Worm (Caenorhabditis elegans): Measurements from ENCODE around the gene F35E8.6.

F35E8.6 gene

DNA sequence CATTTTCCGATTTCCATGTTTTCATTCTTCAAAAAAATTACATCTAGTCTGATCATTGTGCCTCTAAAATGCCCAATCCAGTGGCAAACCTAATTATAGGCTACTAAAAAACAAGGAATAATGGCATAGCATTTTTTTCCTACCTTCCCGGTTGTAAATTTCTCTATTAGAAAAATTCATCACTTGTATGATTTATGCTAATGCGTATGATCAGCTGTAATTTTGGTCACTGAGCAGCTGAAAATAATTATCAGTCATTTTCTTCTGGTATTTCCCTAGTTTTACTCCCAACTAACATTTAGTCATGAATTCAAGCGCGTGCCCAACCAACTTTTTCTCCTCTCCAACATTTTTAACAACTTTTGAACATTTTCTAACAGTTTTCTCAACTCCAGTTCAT is 43.5 kb downstream of the F35E8.6 start, which contains the start of gene srh-186:
TSS of gene srh-186 (plus strand) at position 301 of the 400 bp plus-strand sequence.
- TF ChIP-seq ztf-1 (GFP tag; conservative IDR thresholded peaks at IDR 0.05) (no peak), sma-9 (GFP tag; optimal IDR thresholded peaks at IDR 0.05) (no peak), sma-9 (tag; optimal IDR thresholded peaks at IDR 0.05) (no peak), sma-3 (GFP tag; optimal IDR thresholded peaks at IDR 0.05) (no peak), ceh-16 (tag; optimal IDR thresholded peaks at IDR 0.05) (no peak), Y55F3AM.14 (GFP tag; optimal IDR thresholded peaks at IDR 0.05) (no peak), mdl-1 (tag; optimal IDR thresholded peaks at IDR 0.05) (no peak), nhr-25 (tag; optimal IDR thresholded peaks at IDR 0.05) (no peak), ZK546.5 (tag; optimal IDR thresholded peaks at IDR 0.05) (no peak), nhr-23 (tag; optimal IDR thresholded peaks at IDR 0.05) (no peak), snpc-4 (tag; optimal IDR thresholded peaks at IDR 0.05) (no peak)

DNA sequence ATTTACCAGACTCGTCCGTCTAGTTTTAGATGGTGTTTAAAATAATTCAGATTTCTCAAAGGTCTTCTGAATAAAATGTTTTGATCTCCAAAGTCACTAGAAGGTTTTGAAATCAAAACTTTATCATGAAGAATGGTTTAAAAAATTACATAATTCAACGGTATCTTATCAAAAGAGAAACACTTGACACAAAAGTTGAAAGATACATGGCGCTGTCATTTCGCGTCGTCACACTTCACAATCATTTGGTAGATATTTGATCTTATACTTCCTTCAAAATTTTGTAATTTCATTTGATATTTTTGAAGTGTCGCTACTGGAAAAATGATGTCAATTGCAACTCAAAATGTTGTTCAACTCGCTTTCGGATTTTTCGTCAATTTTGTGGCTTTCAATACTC is 45.1 kb downstream of the F35E8.6 start, which contains the start of gene F36G9.3:
TSS of gene F36G9.3 (plus strand) at position 301 of the 400 bp plus-strand sequence.
- TF ChIP-seq elt-1 (tag; optimal IDR thresholded peaks at IDR 0.05), result no peak
- TF ChIP-seq unc-62 (GFP tag; optimal IDR thresholded peaks at IDR 0.05), result no peak
- no peak for TF ChIP-seq ztf-4 (tag; optimal IDR thresholded peaks at IDR 0.05)
- TF ChIP-seq snpc-4 (tag; optimal IDR thresholded peaks at IDR 0.05), result no peak
- no peak for TF ChIP-seq nhr-129 (tag; optimal IDR thresholded peaks at IDR 0.05)
- TF ChIP-seq sma-3 (GFP tag; optimal IDR thresholded peaks at IDR 0.05), result no peak
- no peak for TF ChIP-seq ztf-1 (GFP tag; conservative IDR thresholded peaks at IDR 0.05)
- TF ChIP-seq mbf-1 (tag; optimal IDR thresholded peaks at IDR 0.05), result no peak
- TF ChIP-seq sem-4 (tag; optimal IDR thresholded peaks at IDR 0.05), result no peak
- TF ChIP-seq skn-1 (tag; optimal IDR thresholded peaks at IDR 0.05), result no peak
- TF ChIP-seq ama-1 (optimal IDR thresholded peaks at IDR 0.05), result no peak
- no peak for TF ChIP-seq nhr-11 (tag; optimal IDR thresholded peaks at IDR 0.05)

DNA sequence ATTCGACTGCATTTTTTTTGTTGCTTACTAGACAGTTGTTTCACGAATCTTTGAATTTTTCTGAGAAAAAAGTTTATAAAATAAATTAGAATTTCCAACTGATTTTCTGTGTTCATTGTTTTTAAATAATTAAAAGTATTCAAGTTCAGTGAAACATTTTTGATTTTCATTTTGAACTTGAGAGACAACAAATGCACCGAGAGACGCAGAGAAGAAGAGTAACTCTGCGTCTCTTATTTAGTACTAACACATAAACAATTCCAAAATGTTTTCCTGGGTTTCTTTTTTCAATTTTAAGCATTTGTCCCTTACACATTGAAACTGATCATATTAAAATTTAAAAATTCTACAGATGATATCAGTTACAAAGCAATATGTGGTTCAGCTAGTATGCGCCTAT is 47.5 kb downstream of the F35E8.6 start:
- no peak for TF ChIP-seq alr-1 (tag; optimal IDR thresholded peaks at IDR 0.05)
- no peak for TF ChIP-seq nhr-77 (tag; optimal IDR thresholded peaks at IDR 0.05)
- no peak for TF ChIP-seq ceh-82 (tag; optimal IDR thresholded peaks at IDR 0.05)
- TF ChIP-seq snpc-4 (tag; optimal IDR thresholded peaks at IDR 0.05), result no peak
- TF ChIP-seq nhr-129 (tag; optimal IDR thresholded peaks at IDR 0.05), result no peak
- TF ChIP-seq sma-9 (GFP tag; optimal IDR thresholded peaks at IDR 0.05), result peak; percentile 43
- no peak for TF ChIP-seq sma-9 (tag; optimal IDR thresholded peaks at IDR 0.05)
- TF ChIP-seq C34F6.9 (tag; optimal IDR thresholded peaks at IDR 0.05), result peak; percentile 18
- no peak for TF ChIP-seq ztf-1 (GFP tag; conservative IDR thresholded peaks at IDR 0.05)
- TF ChIP-seq R02D3.7 (tag; optimal IDR thresholded peaks at IDR 0.05), result no peak
- no peak for TF ChIP-seq mab-5 (tag; optimal IDR thresholded peaks at IDR 0.05)
- TF ChIP-seq ama-1 (optimal IDR thresholded peaks at IDR 0.05), result no peak
- no peak for TF ChIP-seq Y55F3AM.14 (GFP tag; optimal IDR thresholded peaks at IDR 0.05)
- no peak for TF ChIP-seq nhr-23 (tag; optimal IDR thresholded peaks at IDR 0.05)
- no peak for TF ChIP-seq fos-1 (tag; optimal IDR thresholded peaks at IDR 0.05)
- no peak for TF ChIP-seq mbf-1 (tag; optimal IDR thresholded peaks at IDR 0.05)

Measured in whole organism, L2 larva.